Worm (Caenorhabditis elegans): ENCODE data around the gene C33C12.7.

ce11 chrII:2130770-2131169 lies 44.5 kb downstream of the C33C12.7 start, which contains the start of gene sdz-28:
- no peak for TF ChIP-seq cog-1 (tag; optimal IDR thresholded peaks at IDR 0.05)
- no peak for TF ChIP-seq tab-1 (GFP tag; IDR thresholded peaks at IDR 0.05)
- no peak for TF ChIP-seq flt-1 (GFP tag; IDR thresholded peaks at IDR 0.05)
- no peak for TF ChIP-seq ztf-23 (GFP tag; IDR thresholded peaks at IDR 0.05)
- no peak for TF ChIP-seq ref-1 (GFP tag; conservative IDR thresholded peaks at IDR 0.05)
- TF ChIP-seq ztf-29 (GFP tag; IDR thresholded peaks at IDR 0.05): no peak
- no peak for TF ChIP-seq klf-2 (GFP tag; conservative IDR thresholded peaks at IDR 0.05)
- no peak for TF ChIP-seq med-1 (GFP tag; optimal IDR thresholded peaks at IDR 0.05; ENCODE audit: insufficient read depth)
- no peak for TF ChIP-seq T22C8.4 (GFP tag; IDR thresholded peaks at IDR 0.05)

All from whole organism, midembryonic.